Worm (Caenorhabditis elegans) whole organism, L2 larva: ENCODE results near the gene F47C12.8.

Experiments used
- C34F6.9 ChIP-seq: fragments of 150-350 bp; optimal IDR thresholded peaks from 2 replicates; lab custom pipeline; 2014; ENCODE audit warnings: missing biosample characterization, missing genetic modification characterization
- R02D3.7 ChIP-seq: fragments of 150-350 bp; optimal IDR thresholded peaks from 2 replicates; lab custom pipeline; 2014; ENCODE audit warnings: missing biosample characterization, missing genetic modification characterization
- aly-2 ChIP-seq: fragments of 150-350 bp; optimal IDR thresholded peaks from 2 replicates; lab custom pipeline; 2014; ENCODE audit warnings: missing biosample characterization, missing genetic modification characterization
- ama-1 ChIP-seq: fragments of 150-350 bp; optimal IDR thresholded peaks from 2 replicates; lab custom pipeline; 2018; ENCODE audit warnings: inconsistent platforms
- ceh-16 ChIP-seq: fragments of 150-350 bp; optimal IDR thresholded peaks from 2 replicates; lab custom pipeline; 2014; ENCODE audit warnings: missing biosample characterization, missing genetic modification characterization
- crh-2 ChIP-seq: sonication (generic microtip); optimal IDR thresholded peaks from 2 replicates; lab custom pipeline; 2017; ENCODE audit warnings: missing biosample characterization, missing genetic modification characterization
- dmd-4 ChIP-seq: sonication (generic microtip); optimal IDR thresholded peaks from 2 replicates; lab custom pipeline; 2017; ENCODE audit warnings: missing biosample characterization, missing genetic modification characterization
- egl-27 ChIP-seq: sonication (generic microtip); optimal IDR thresholded peaks from 3 replicates; lab custom pipeline; 2017; ENCODE audit warnings: missing biosample characterization, missing genetic modification reagents, missing genetic modification characterization
- elt-1 ChIP-seq: fragments of 150-350 bp; optimal IDR thresholded peaks from 2 replicates; lab custom pipeline; 2014; ENCODE audit warnings: missing biosample characterization, missing genetic modification characterization
- elt-3 ChIP-seq: sonication (generic microtip); optimal IDR thresholded peaks from 2 replicates; lab custom pipeline; 2017; ENCODE audit warnings: missing biosample characterization, missing genetic modification characterization
- fos-1 ChIP-seq: fragments of 150-350 bp; optimal IDR thresholded peaks from 2 replicates; lab custom pipeline; 2014; ENCODE audit warnings: missing biosample characterization, missing genetic modification characterization
- gmeb-1 ChIP-seq: fragments of 150-350 bp; optimal IDR thresholded peaks from 2 replicates; lab custom pipeline; 2014; ENCODE audit warnings: missing biosample characterization, missing genetic modification characterization
- lin-11 ChIP-seq: fragments of 150-350 bp; sonication (generic microtip); optimal IDR thresholded peaks from 2 replicates; lab custom pipeline; 2014; ENCODE audit warnings: missing biosample characterization, missing genetic modification characterization, inconsistent platforms, mixed read lengths
- lin-13 ChIP-seq: fragments of 150-350 bp; optimal IDR thresholded peaks from 2 replicates; lab custom pipeline; 2014; ENCODE audit warnings: missing biosample characterization, missing genetic modification reagents, missing genetic modification characterization
- lin-39 ChIP-seq: fragments of 150-350 bp; optimal IDR thresholded peaks from 2 replicates; lab custom pipeline; 2014; ENCODE audit warnings: missing biosample characterization, missing genetic modification reagents, missing genetic modification characterization
- lsy-2 ChIP-seq, 2 experiments: fragments of 150-350 bp in 1 of 2; sonication (generic microtip) in 1 of 2; optimal IDR thresholded peaks; 2 replicates each; lab custom pipeline; 2014 to 2017; ENCODE audit warnings: missing biosample characterization in 2 of 2, missing genetic modification characterization in 2 of 2
- mdl-1 ChIP-seq, 2 experiments: fragments of 150-350 bp in 1 of 2; sonication (generic microtip) in 1 of 2; optimal IDR thresholded peaks; 2 replicates each; lab custom pipeline; 2017; ENCODE audit warnings: missing biosample characterization in 2 of 2, missing genetic modification characterization in 2 of 2
- nhr-10 ChIP-seq: sonication (generic microtip); optimal IDR thresholded peaks from 2 replicates; lab custom pipeline; 2017; ENCODE audit warnings: missing biosample characterization, missing genetic modification characterization
- nhr-12 ChIP-seq: fragments of 150-350 bp; optimal IDR thresholded peaks from 2 replicates; lab custom pipeline; 2014; ENCODE audit warnings: missing biosample characterization, missing genetic modification characterization
- nhr-23 ChIP-seq: fragments of 150-350 bp; optimal IDR thresholded peaks from 2 replicates; lab custom pipeline; 2014; ENCODE audit warnings: missing biosample characterization, missing genetic modification reagents, missing genetic modification characterization
- nhr-25 ChIP-seq: fragments of 150-350 bp; sonication (generic microtip); optimal IDR thresholded peaks from 3 replicates; lab custom pipeline; 2014; ENCODE audit warnings: missing biosample characterization, missing genetic modification characterization
- nhr-6 ChIP-seq: fragments of 150-350 bp; optimal IDR thresholded peaks from 2 replicates; lab custom pipeline; 2014; ENCODE audit warnings: missing biosample characterization, missing genetic modification characterization
- nhr-77 ChIP-seq: fragments of 150-350 bp; optimal IDR thresholded peaks from 2 replicates; lab custom pipeline; 2014; ENCODE audit warnings: missing biosample characterization, missing genetic modification characterization
- peb-1 ChIP-seq: fragments of 150-350 bp; optimal IDR thresholded peaks from 2 replicates; lab custom pipeline; 2014; ENCODE audit warnings: missing biosample characterization, missing genetic modification characterization
- sem-4 ChIP-seq: fragments of 150-350 bp; optimal IDR thresholded peaks from 2 replicates; lab custom pipeline; 2014; ENCODE audit warnings: missing biosample characterization, missing genetic modification reagents, missing genetic modification characterization
- skn-1 ChIP-seq: sonication (generic microtip); optimal IDR thresholded peaks from 2 replicates; lab custom pipeline; 2017; ENCODE audit warnings: missing biosample characterization, missing genetic modification characterization
- sma-3 ChIP-seq: sonication (generic microtip); optimal IDR thresholded peaks from 2 replicates; lab custom pipeline; 2016; ENCODE audit warnings: missing genetic modification reagents, missing genetic modification characterization, missing compliant biosample characterization
- sma-9 ChIP-seq, 2 experiments: fragments of 150-350 bp in 1 of 2; sonication (generic microtip) in 1 of 2; optimal IDR thresholded peaks; 2 replicates each; lab custom pipeline; 2014 to 2016; ENCODE audit warnings: missing genetic modification characterization in 2 of 2, mild to moderate bottlenecking in 1 of 2, missing biosample characterization in 1 of 2, missing compliant biosample characterization in 1 of 2, missing genetic modification reagents in 1 of 2, moderate library complexity in 1 of 2
- unc-39 ChIP-seq: fragments of 150-350 bp; optimal IDR thresholded peaks from 2 replicates; lab custom pipeline; 2014; ENCODE audit warnings: missing biosample characterization, missing genetic modification characterization
- unc-55 ChIP-seq: fragments of 150-350 bp; sonication (generic microtip); optimal IDR thresholded peaks from 3 replicates; lab custom pipeline; 2014; ENCODE audit warnings: missing biosample characterization, missing genetic modification reagents, missing genetic modification characterization
- unc-62 ChIP-seq: fragments of 150-350 bp; optimal IDR thresholded peaks from 2 replicates; lab custom pipeline; 2014; ENCODE audit warnings: missing biosample characterization, missing genetic modification reagents, missing genetic modification characterization
- zag-1 ChIP-seq: fragments of 150-350 bp; optimal IDR thresholded peaks from 2 replicates; lab custom pipeline; 2014; ENCODE audit warnings: missing biosample characterization, missing genetic modification characterization
- ztf-11 ChIP-seq: sonication (generic microtip); optimal IDR thresholded peaks from 2 replicates; lab custom pipeline; 2017; ENCODE audit warnings: missing biosample characterization, missing genetic modification characterization
- ztf-4 ChIP-seq: fragments of 150-350 bp; optimal IDR thresholded peaks from 2 replicates; lab custom pipeline; 2014; ENCODE audit warnings: missing biosample characterization, missing genetic modification characterization

Gene F47C12.8

DNA sequence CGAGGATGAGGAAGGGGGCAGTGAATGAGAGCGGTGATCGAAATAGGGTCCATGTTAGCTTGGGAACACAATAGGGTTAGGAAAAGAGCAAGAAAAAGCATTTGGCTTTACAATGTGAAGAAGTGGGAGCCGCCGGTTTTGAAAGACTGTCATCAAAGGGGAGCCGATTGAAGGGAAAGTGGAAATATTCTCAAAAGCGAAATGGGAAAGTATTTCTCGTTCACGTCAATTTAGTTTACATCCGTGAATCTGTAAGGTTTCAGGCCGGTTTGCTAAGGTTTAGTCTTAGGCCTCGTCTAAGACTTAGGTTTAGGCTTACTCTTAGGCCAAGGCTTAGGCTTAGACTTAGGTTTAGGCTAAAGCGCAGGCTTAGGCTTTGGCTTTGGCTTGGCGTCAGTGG lies 3.0 kb downstream of the F47C12.8 start, which contains the start of gene F47C12.7:
Gene F47C12.7 (minus strand): TSS at position 101 of the 400 bp plus-strand sequence.
- no peak for TF ChIP-seq elt-3 (tag; lab: Kevin White, UChicago)
- no peak for TF ChIP-seq unc-39 (tag; lab: Kevin White, UChicago)
- no peak for TF ChIP-seq ztf-4
- TF ChIP-seq ama-1, result no peak
- no peak for TF ChIP-seq zag-1 (tag; lab: Kevin White, UChicago)
- no peak for TF ChIP-seq sma-9 (GFP tag; optimal IDR thresholded peaks at IDR 0.05; lab: Kevin White, UChicago)
- no peak for TF ChIP-seq sma-9 (tag; optimal IDR thresholded peaks at IDR 0.05; lab: Kevin White, UChicago)
- no peak for TF ChIP-seq mdl-1 (tag; optimal IDR thresholded peaks at IDR 0.05; lab: Kevin White, UChicago)
- TF ChIP-seq nhr-12 (tag; lab: Kevin White, UChicago), result no peak
- TF ChIP-seq egl-27 (tag; lab: Kevin White, UChicago), result no peak
- no peak for TF ChIP-seq nhr-10 (tag; lab: Kevin White, UChicago)
- TF ChIP-seq ztf-11, result no peak
- TF ChIP-seq unc-55, result no peak
- no peak for TF ChIP-seq sem-4

ce11 chrIV:3994318-3994717 lies 4.1 kb downstream of the F47C12.8 start, which contains the start of gene F47C12.13:
Gene F47C12.13, minus strand, starts transcription at chrIV:3994418.
- TF ChIP-seq elt-3 (tag; lab: Kevin White, UChicago), result no peak
- no peak for TF ChIP-seq skn-1 (tag; lab: Kevin White, UChicago)
- no peak for TF ChIP-seq elt-1
- TF ChIP-seq nhr-6 (tag; lab: Kevin White, UChicago), result no peak
- TF ChIP-seq lin-39, result no peak
- TF ChIP-seq unc-62 (GFP tag; lab: Kevin White, UChicago), result no peak
- TF ChIP-seq dmd-4 (tag; lab: Kevin White, UChicago), result no peak
- no peak for TF ChIP-seq sem-4
- no peak for TF ChIP-seq nhr-25 (tag; lab: Kevin White, UChicago)
- TF ChIP-seq lsy-2 (tag; optimal IDR thresholded peaks at IDR 0.05; lab: Kevin White, UChicago), result no peak
- no peak for TF ChIP-seq C34F6.9
- no peak for TF ChIP-seq mdl-1 (tag; optimal IDR thresholded peaks at IDR 0.05; lab: Kevin White, UChicago)
- no peak for TF ChIP-seq nhr-77 (tag; lab: Kevin White, UChicago)
- no peak for TF ChIP-seq lin-13
- TF ChIP-seq nhr-23 (tag; lab: Kevin White, UChicago), result no peak
- no peak for TF ChIP-seq ceh-16 (tag; lab: Kevin White, UChicago)
- no peak for TF ChIP-seq sma-9 (GFP tag; optimal IDR thresholded peaks at IDR 0.05; lab: Kevin White, UChicago)
- no peak for TF ChIP-seq sma-9 (tag; optimal IDR thresholded peaks at IDR 0.05; lab: Kevin White, UChicago)
- no peak for TF ChIP-seq crh-2 (tag; lab: Kevin White, UChicago)
- TF ChIP-seq aly-2, result no peak
- no peak for TF ChIP-seq lin-11 (tag; lab: Kevin White, UChicago)

DNA sequence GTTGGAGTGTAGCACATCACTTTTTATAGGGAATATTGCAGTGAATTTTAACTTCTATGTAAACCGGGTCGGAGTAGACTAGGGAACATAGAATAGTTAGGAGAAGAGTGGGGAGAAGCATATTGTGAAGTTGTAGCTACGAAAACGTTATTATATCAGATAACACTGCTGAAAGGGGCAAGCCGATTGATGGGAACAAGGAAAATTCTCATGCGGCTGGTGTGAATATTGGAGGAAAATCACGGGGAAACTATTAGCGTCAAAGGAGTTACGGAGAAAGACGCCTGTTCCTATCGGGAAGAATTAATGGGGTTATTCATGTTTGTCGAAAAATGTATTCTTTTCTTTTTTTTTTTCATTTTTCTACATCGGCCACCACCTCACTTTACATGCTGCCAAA lies 5.1 kb downstream of the F47C12.8 start, which contains the start of gene F47C12.6:
Gene F47C12.6 (minus strand): TSS at position 101 of the 400 bp plus-strand sequence.
- no peak for TF ChIP-seq nhr-25 (tag; lab: Kevin White, UChicago)
- TF ChIP-seq unc-62 (GFP tag; lab: Kevin White, UChicago), result no peak
- no peak for TF ChIP-seq R02D3.7
- no peak for TF ChIP-seq unc-39 (tag; lab: Kevin White, UChicago)
- TF ChIP-seq peb-1 (tag; lab: Kevin White, UChicago), result no peak
- no peak for TF ChIP-seq nhr-77 (tag; lab: Kevin White, UChicago)
- TF ChIP-seq mdl-1 (tag; optimal IDR thresholded peaks at IDR 0.05; lab: Kevin White, UChicago), result no peak
- no peak for TF ChIP-seq lin-39
- TF ChIP-seq elt-1, result no peak
- TF ChIP-seq sma-3, result no peak
- TF ChIP-seq, all 48 proteins: peak for 0

DNA sequence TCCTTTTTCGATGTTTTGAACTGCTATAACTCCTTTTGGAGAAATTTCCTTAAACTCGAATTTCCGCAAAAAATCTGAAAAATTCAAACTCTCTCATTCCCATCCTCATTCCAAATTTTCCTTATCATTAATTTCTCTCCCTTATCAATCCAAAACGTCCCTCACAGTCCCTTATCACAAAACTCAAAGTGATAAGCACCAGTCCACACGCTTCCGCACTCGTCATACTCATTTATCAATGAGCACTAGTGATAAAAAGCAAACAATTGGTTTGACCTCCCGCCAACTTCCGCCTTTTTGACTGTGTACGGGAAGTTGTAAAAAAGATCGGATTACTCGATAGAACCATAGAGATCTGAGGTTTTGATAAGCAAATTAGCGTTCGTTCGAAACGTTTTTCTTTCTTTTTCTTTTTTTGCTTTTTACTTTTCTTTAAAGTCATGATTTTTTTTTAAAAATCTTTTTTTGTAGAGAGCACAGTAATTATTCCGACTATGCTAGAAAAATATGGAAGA lies 9.7 kb downstream of the F47C12.8 start, which contains the start of gene clec-78:
Gene clec-78 (plus strand): TSS at position 465 of the 515 bp plus-strand sequence.
- TF ChIP-seq ztf-4 (no peak), sma-9 (GFP tag; optimal IDR thresholded peaks at IDR 0.05; lab: Kevin White, UChicago) (peak; percentile 65), sma-9 (tag; optimal IDR thresholded peaks at IDR 0.05; lab: Kevin White, UChicago) (no peak), nhr-23 (tag; lab: Kevin White, UChicago) (no peak), nhr-6 (tag; lab: Kevin White, UChicago) (no peak), lsy-2 (tag; optimal IDR thresholded peaks at IDR 0.05; lab: Kevin White, UChicago) (no peak), gmeb-1 (tag; lab: Kevin White, UChicago) (peak; percentile 62), crh-2 (tag; lab: Kevin White, UChicago) (no peak), nhr-25 (tag; lab: Kevin White, UChicago) (no peak), ama-1 (no peak), fos-1 (tag; lab: Kevin White, UChicago) (peak; percentile 100), ztf-11 (no peak), egl-27 (tag; lab: Kevin White, UChicago) (peak; percentile 45), lin-39 (no peak)
